Worm (Caenorhabditis elegans): ENCODE results near the gene col-120.

Gene col-120

DNA sequence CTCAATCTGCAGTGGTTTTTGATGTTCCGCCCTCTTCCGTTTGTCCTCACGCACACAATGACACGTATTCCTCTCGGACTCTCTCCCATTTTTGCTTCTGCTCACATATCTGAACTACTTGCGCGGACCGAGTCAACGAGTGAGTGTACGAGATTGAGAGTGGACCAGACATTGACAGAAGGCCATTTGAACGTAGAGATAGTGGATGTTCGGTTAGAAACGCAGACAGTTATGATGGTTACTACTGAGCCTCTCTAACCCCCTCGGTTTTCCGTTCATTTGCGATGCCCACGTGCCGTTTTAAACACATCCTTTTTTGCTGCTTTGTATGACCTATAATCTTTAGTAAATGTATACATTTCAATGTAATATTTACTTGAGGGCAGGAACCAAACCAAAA, 45.1 kb downstream of the col-120 start (continued):
- TF ChIP-seq T20F7.1 (GFP tag; optimal IDR thresholded peaks at IDR 0.05) (no peak), ztf-7 (tag; optimal IDR thresholded peaks at IDR 0.05) (no peak), mdl-1 (tag; optimal IDR thresholded peaks at IDR 0.05) (peak in 1 of 2 experiments; percentile 92), hlh-11 (tag; optimal IDR thresholded peaks at IDR 0.05) (no peak), cey-2 (tag; optimal IDR thresholded peaks at IDR 0.05; ENCODE audit: borderline replicate concordance, insufficient read depth) (no peak), F10B5.3 (tag; optimal IDR thresholded peaks at IDR 0.05) (no peak), ctbp-1 (GFP tag; IDR thresholded peaks at IDR 0.05) (no peak), F44E2.7 (GFP tag; IDR thresholded peaks at IDR 0.05) (no peak), mxl-3 (GFP tag; optimal IDR thresholded peaks at IDR 0.05) (peak; percentile 19), mdt-29 (GFP tag; IDR thresholded peaks at IDR 0.05) (no peak), hif-1 (tag; optimal IDR thresholded peaks at IDR 0.05) (peak in 1 of 2 experiments; percentile 36), lin-29 (GFP tag; IDR thresholded peaks at IDR 0.05) (no peak), lir-3 (tag; optimal IDR thresholded peaks at IDR 0.05) (no peak), mep-1 (tag; optimal IDR thresholded peaks at IDR 0.05) (peak; percentile 45), tra-1 (GFP tag; IDR thresholded peaks at IDR 0.05) (no peak), hlh-30 (tag; optimal IDR thresholded peaks at IDR 0.05; ENCODE audit: insufficient read depth) (peak; percentile 60)

DNA sequence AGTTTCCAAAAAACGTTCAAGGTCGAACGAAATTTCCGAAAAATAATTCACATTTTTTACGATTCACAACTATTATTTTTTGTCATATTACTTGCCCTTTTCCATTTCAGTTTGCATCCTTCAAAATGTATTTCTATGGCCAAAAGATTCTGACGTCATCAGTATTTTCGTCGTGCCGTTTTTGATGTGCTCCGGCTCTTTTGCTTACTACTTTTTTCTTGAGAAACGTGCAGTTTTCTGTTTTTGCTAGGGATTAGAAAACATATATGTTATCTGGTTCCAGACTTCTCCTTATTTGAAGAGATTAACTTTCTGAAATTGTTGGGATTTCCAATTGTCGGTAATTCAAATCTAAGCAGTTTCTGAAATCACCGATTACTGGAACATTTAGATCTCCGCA, 45.8 kb downstream of the col-120 start:
- TF ChIP-seq lin-39 (tag; optimal IDR thresholded peaks at IDR 0.05) (no peak), aha-1 (tag) (peak; percentile 97), lin-38 (GFP tag; IDR thresholded peaks at IDR 0.05) (no peak), hif-1 (tag; optimal IDR thresholded peaks at IDR 0.05) (peak in 1 of 2 experiments; percentile 95), lsy-2 (tag; optimal IDR thresholded peaks at IDR 0.05) (peak in 1 of 2 experiments; percentile 26), mes-2 (tag; optimal IDR thresholded peaks at IDR 0.05; ENCODE audit: poor library complexity, severe bottlenecking) (no peak), nhr-25 (tag; optimal IDR thresholded peaks at IDR 0.05; ENCODE audit: borderline replicate concordance, insufficient read depth) (no peak)

DNA sequence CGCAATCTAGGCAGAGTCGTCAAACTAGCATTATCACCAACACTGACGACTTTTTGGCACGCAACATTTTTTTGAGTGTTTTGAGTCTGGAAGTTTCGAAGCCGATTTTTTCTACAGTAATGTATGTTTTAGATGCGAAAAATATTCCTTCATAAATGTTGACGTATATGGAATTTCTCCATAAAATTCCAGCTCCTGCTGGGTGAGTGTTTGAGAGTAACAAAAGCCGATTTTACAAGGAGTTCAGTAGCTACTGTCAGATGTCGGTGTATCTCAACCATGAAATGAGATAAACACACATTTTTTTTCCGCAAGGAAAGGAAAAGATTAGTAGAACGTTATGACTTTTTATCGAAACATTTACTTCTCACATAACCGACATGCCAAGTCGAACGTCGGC, 46.8 kb downstream of the col-120 start:
- TF ChIP-seq daf-8 (GFP tag; IDR thresholded peaks at IDR 0.05) (no peak), unc-62 (GFP tag; optimal IDR thresholded peaks at IDR 0.05 in 1 of 2) (peak in 1 of 2 experiments; percentile 94), unc-62 (tag; optimal IDR thresholded peaks at IDR 0.05) (no peak), dve-1 (tag; optimal IDR thresholded peaks at IDR 0.05; ENCODE audit: insufficient read depth) (no peak), ceh-44 (GFP tag; IDR thresholded peaks at IDR 0.05) (no peak)

DNA sequence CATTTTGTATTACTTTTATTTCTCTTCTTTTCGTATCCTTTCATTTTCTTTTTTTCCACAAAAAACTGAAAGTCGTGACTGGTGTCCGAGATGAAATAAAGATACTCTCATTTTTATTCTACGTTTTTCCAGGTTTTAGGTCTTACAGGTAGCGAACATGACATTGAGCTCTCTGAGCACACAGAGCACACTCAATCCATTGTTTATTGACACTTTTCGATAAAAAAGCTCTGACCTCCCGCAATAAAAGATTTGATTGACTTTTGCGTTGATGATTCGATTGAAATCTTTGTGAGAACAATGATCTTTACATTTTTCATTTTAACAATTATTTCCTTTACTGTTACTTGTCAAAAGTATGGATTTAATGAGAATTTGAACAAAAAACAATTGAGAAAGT, 49.5 kb downstream of the col-120 start, which contains the start of gene C46C2.6:
Gene C46C2.6, plus strand, starts transcription at position 301 of the 400 bp plus-strand sequence.
- no peak for TF ChIP-seq fos-1 (tag; optimal IDR thresholded peaks at IDR 0.05)
- peak in 1 of 2 experiments; percentile 4 for TF ChIP-seq unc-62 (GFP tag; optimal IDR thresholded peaks at IDR 0.05 in 1 of 2)
- no peak for TF ChIP-seq unc-62 (tag; optimal IDR thresholded peaks at IDR 0.05)
- TF ChIP-seq ama-1 (optimal IDR thresholded peaks at IDR 0.05), result peak; percentile 14

DNA sequence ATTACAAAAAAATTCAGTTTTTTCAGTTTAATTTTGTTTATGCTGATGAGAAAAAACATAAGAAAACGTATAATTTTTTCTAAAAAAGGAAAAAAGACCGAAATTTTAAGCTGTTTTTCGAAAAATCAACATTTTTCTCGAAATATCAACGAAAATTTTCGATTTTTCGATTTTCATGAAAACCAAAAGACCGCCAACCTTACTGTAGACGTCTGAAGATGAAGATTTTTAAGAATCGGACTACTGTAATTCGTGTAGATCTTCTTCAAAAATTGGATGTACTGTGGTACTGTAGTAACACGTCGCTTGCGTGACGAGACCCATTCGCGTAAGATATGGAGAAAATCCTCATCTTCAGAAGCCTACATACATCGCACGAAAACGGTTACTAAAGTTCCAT, 50.7 kb downstream of the col-120 start:
- TF ChIP-seq aha-1 (tag) (peak; percentile 91), zfp-2 (tag; optimal IDR thresholded peaks at IDR 0.05) (no peak)
